Worm (Caenorhabditis elegans) whole organism, L4/young adult: Measurements from ENCODE around the gene C17B7.15.

Experiments
- dao-5 ChIP-seq: sonication (generic microtip); optimal IDR thresholded peaks from 2 replicates; lab custom pipeline; 2016; ENCODE audit warnings: missing genotype, missing genetic modification characterization, moderate library complexity, missing compliant biosample characterization
- him-1 ChIP-seq: sonication (generic microtip); optimal IDR thresholded peaks from 2 replicates; lab custom pipeline; 2016; ENCODE audit warnings: missing genotype, missing genetic modification reagents, missing genetic modification characterization, missing compliant biosample characterization

DNA sequence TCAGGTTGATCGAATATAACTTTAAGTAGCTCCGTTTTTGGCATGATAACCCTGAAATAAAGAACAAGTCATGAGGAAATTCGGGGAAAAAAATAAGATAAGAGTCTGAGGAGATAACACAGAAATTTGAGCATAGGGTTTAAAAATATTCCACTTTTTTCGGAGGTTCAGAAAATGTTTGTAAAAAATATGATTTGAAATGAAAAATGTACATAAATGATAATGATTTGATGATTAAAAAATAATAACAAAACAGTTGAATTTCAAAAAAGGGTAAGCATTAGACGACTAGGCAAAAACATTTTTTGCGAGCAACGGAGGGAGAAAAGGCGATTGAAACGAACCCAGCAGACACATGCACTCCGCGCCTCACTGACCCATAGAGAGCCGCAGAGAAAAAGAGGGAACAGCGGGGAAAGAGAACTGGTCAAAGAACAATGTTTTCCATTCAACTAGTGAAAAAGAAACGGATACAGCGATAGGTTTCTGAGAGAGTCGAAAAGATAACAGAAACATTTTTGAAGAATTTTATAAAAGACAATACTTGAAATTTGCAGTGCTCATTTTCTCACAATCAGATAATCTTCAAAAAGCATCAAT, 37.8 kb upstream of the C17B7.15 start, which contains the start of gene arrd-18:
- TF ChIP-seq him-1 (no peak), dao-5 (tag; lab: Kevin White, UChicago) (no peak)
